Fruit fly (Drosophila melanogaster) whole organism: ENCODE data around the gene Pkc98E.

ENCODE experiments used
- pan ChIP-seq: fragments of >200 bp; optimal IDR thresholded peaks from 2 replicates; lab custom pipeline; 2017
- psq ChIP-seq: fragments of >200 bp; optimal IDR thresholded peaks from 2 replicates; lab custom pipeline; 2017
- usp ChIP-seq: fragments of >200 bp; optimal IDR thresholded peaks from 2 replicates; lab custom pipeline; 2017; ENCODE audit warnings: missing biosample characterization, missing genetic modification characterization, mixed read lengths

DNA sequence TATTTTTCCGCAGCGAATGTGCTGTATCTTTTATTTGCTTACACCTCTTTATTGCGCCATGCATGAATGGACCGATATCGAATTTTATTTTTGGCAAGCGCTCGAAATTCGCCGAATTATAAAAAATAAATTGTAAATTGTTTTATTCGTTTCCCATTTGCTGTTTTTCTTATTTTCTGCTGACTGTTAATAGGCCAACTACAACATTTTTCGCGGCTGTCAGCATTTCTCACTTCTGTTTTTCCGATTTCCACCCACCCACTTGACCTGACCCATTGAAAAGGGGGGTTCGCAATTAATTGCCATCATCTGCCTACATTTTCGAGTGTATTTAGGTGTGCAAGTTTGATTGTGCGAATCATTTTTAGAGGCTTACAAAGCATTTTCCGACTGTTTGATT lies 37.7 kb downstream of the Pkc98E start:
- TF ChIP-seq usp (GFP tag; lab: Kevin White, UChicago) (no peak), psq (lab: Kevin White, UChicago) (no peak), pan (lab: Kevin White, UChicago) (no peak)
